Fruit fly (Drosophila melanogaster) whole organism, pupa: ENCODE results near the gene siz.

Source experiments
- CG10348 ChIP-seq: fragments of 200-800 bp; sonication (Bioruptor generic); IDR thresholded peaks from 2 replicates; pipeline ENCODE4 v1.3.6; 2022; ENCODE audit warnings: missing biosample characterization, missing genetic modification characterization
- CG12605 ChIP-seq: fragments of 200-800 bp; sonication (Bioruptor generic); IDR thresholded peaks from 2 replicates; pipeline ENCODE4 v1.3.6; 2022; ENCODE audit warnings: missing biosample characterization, missing genetic modification characterization
- CG13204 ChIP-seq: fragments of 200-800 bp; sonication (Bioruptor generic); optimal IDR thresholded peaks from 2 replicates; lab custom pipeline; 2018; ENCODE audit warnings: missing biosample characterization, mild to moderate bottlenecking, missing genetic modification characterization, moderate library complexity
- CG14655 ChIP-seq: fragments of 200-800 bp; sonication (Bioruptor generic); optimal IDR thresholded peaks from 3 replicates; lab custom pipeline; 2017; ENCODE audit warnings: mild to moderate bottlenecking, missing biosample characterization, missing genetic modification reagents, missing genetic modification characterization
- CG15710 ChIP-seq: fragments of 200-800 bp; sonication (Bioruptor generic); optimal IDR thresholded peaks from 2 replicates; lab custom pipeline; 2018; ENCODE audit warnings: missing biosample characterization, mild to moderate bottlenecking, missing genetic modification characterization, moderate library complexity
- CG17806 ChIP-seq: fragments of 200-800 bp; sonication (Bioruptor generic); optimal IDR thresholded peaks from 2 replicates; lab custom pipeline; 2018; ENCODE audit warnings: missing biosample characterization, mild to moderate bottlenecking, missing genetic modification characterization, moderate library complexity
- CG32121 ChIP-seq: fragments of 200-800 bp; sonication (Bioruptor generic); IDR thresholded peaks from 2 replicates; pipeline ENCODE4 v1.3.6; 2022; ENCODE audit warnings: missing biosample characterization, missing genetic modification characterization
- CG34367 ChIP-seq: fragments of 200-800 bp; sonication (Bioruptor generic); optimal IDR thresholded peaks from 2 replicates; lab custom pipeline; 2018; ENCODE audit warnings: missing biosample characterization, mild to moderate bottlenecking, missing genetic modification characterization
- CG4496 ChIP-seq: fragments of 200-800 bp; sonication (Bioruptor generic); IDR thresholded peaks from 3 replicates; pipeline ENCODE4 v1.3.6; 2022; ENCODE audit warnings: missing biosample characterization, missing genetic modification characterization
- CG8159 ChIP-seq: fragments of 200-800 bp; sonication (Bioruptor generic); optimal IDR thresholded peaks from 3 replicates; lab custom pipeline; 2018; ENCODE audit warnings: missing biosample characterization, mild to moderate bottlenecking, missing genetic modification characterization, moderate library complexity
- CG8301 ChIP-seq: fragments of 200-800 bp; sonication (Bioruptor generic); optimal IDR thresholded peaks from 2 replicates; lab custom pipeline; 2018; ENCODE audit warnings: missing biosample characterization, mild to moderate bottlenecking, missing genetic modification characterization
- CG9948 ChIP-seq: fragments of 200-800 bp; sonication (Bioruptor generic); optimal IDR thresholded peaks from 2 replicates; lab custom pipeline; 2018; ENCODE audit warnings: missing biosample characterization, mild to moderate bottlenecking, missing genetic modification characterization, moderate library complexity
- D1 ChIP-seq: fragments of 200-800 bp; sonication (Bioruptor generic); optimal IDR thresholded peaks from 2 replicates; lab custom pipeline; 2018; ENCODE audit warnings: missing biosample characterization, mild to moderate bottlenecking, missing genetic modification characterization, moderate library complexity
- EcR ChIP-seq: fragments of 200-800 bp; sonication (Bioruptor generic); optimal IDR thresholded peaks from 3 replicates; lab custom pipeline; 2019; ENCODE audit warnings: missing biosample characterization, missing genetic modification characterization, mild to moderate bottlenecking, moderate library complexity, missing genetic modification reagents
- Ets98B ChIP-seq: fragments of 200-800 bp; sonication (Bioruptor generic); IDR thresholded peaks from 2 replicates; pipeline ENCODE4 v1.3.6; 2022; ENCODE audit warnings: missing biosample characterization, missing genetic modification characterization
- Pif1A ChIP-seq: fragments of 200-800 bp; sonication (Bioruptor generic); optimal IDR thresholded peaks from 3 replicates; lab custom pipeline; 2016; ENCODE audit warnings: missing biosample characterization, missing genetic modification characterization
- Pif1B ChIP-seq: fragments of 200-800 bp; sonication (Bioruptor generic); optimal IDR thresholded peaks from 3 replicates; lab custom pipeline; 2016; ENCODE audit warnings: missing biosample characterization, missing genetic modification characterization
- Snoo ChIP-seq: fragments of 200-800 bp; sonication (Bioruptor generic); optimal IDR thresholded peaks from 3 replicates; lab custom pipeline; 2017; ENCODE audit warnings: missing biosample characterization, mild to moderate bottlenecking, missing genetic modification characterization, inconsistent platforms
- fd96Ca ChIP-seq: fragments of 200-800 bp; sonication (Bioruptor generic); IDR thresholded peaks from 3 replicates; pipeline ENCODE4 v1.3.6; 2022; ENCODE audit warnings: missing biosample characterization, missing genetic modification characterization
- gl ChIP-seq: fragments of 200-800 bp; sonication (Bioruptor generic); optimal IDR thresholded peaks from 2 replicates; lab custom pipeline; 2018; ENCODE audit warnings: missing biosample characterization, mild to moderate bottlenecking, missing genetic modification characterization
- rn ChIP-seq: fragments of 200-800 bp; sonication (Bioruptor generic); IDR thresholded peaks from 2 replicates; pipeline ENCODE4 v1.3.6; 2022; ENCODE audit warnings: missing biosample characterization, missing genetic modification characterization

The siz gene

DNA sequence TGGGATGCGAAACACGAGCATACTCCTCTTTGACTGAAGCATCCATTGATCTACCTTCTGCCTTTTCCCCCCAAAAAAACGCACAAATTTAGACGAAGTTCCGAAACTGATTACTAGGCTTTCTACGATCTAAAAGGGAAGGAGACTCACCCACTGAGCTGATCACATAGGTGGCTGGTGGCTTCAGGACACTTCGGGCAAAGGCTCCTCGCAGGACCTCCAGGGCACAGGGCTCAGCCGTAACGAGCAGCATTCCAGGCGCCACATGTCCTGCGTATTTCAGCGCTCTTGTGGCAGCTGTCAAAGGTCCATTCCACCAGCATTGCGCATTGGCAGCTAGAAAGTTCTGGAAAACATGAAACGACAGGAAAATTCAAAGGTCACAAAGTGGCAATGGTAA is 54.6 kb downstream of the siz start, which contains the start of gene CG33285:
TSS of gene CG33285 (minus strand) at position 101 of the 400 bp plus-strand sequence.
- TF ChIP-seq CG4496 (no peak), D1 (tag; lab: Kevin White, UChicago) (no peak), CG14655 (no peak), gl (tag; lab: Kevin White, UChicago) (no peak), CG15710 (tag; lab: Kevin White, UChicago) (no peak), Snoo (tag; lab: Kevin White, UChicago) (no peak), CG13204 (GFP tag; lab: Kevin White, UChicago) (no peak), CG32121 (GFP tag; lab: Robert Waterston, UW) (no peak), fd96Ca (GFP tag; lab: Robert Waterston, UW) (no peak), Ets98B (GFP tag; lab: Robert Waterston, UW) (no peak)

DNA sequence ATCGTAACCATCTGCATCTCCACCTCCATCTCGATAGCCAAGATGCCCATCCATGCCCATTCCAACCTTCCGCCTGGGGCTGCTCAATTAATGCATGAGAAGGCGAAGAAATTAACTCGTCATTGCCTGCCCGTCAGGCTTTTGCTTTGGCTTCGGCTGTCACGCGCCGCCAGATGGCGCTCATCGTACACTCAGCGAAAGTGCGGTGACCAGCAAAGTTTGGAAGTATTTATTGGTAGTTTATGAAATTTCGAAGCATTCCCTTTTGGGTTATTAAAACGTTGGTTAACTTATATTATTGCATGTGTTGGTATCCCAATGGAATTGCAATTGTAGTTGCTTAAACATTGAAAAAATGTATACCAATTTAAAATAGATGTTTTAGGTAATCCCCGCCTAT is 55.9 kb downstream of the siz start:
- TF ChIP-seq CG14655 (peak; percentile 20), CG10348 (GFP tag; lab: Robert Waterston, UW) (no peak), Pif1A (GFP tag; lab: Kevin White, UChicago) (peak; percentile 4)

DNA sequence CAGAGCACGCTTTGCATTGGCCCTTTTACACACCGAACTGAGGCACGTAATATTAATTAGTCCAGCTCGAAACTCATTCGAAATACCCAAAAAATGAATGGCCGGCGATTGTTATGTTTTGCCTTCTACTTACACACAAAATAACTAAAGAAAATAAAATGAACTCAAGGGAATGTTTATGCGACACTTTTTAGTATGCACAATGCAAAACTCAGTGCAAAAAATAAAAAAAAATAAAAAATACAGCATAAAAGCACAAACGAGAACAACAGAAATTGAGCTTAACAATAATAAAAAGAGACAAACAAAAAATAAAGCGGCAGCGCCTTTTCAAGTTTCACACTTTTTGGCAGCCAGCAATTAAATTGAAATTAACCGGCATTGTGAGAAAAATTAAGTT is 63.1 kb downstream of the siz start:
- no peak for TF ChIP-seq CG17806
- no peak for TF ChIP-seq Pif1A (GFP tag; lab: Kevin White, UChicago)
- no peak for TF ChIP-seq CG4496
- TF ChIP-seq CG14655, result no peak
- no peak for TF ChIP-seq CG9948 (tag; lab: Kevin White, UChicago)
- no peak for TF ChIP-seq CG34367 (tag; lab: Kevin White, UChicago)
- TF ChIP-seq gl (tag; lab: Kevin White, UChicago), result no peak
- TF ChIP-seq, all 21 proteins: peak for 0

DNA sequence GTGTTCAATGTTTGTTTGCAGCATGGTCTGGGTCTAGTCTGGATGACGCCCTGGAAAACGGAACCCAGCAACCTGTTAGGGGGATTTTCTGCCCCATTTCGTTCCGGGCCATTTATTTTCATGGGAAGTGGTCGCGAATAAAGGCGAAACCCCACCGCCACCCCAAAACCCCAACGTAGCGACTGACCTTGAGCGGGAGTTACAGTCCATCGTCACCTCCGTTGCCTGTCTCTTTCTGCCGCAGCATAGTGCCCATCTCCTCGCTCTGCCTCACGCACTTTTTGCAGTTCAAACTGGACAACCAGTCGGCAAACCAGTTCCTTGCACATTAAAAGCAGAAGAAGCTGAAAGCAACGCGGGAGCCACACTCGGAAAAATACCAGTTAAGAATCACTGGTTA is 64.3 kb downstream of the siz start:
- TF ChIP-seq EcR (GFP tag; lab: Kevin White, UChicago) (peak; percentile 93), CG13204 (GFP tag; lab: Kevin White, UChicago) (peak; percentile 26), CG4496 (peak; percentile 43; the same call in 1 of the 3 replicates), gl (tag; lab: Kevin White, UChicago) (no peak)

DNA sequence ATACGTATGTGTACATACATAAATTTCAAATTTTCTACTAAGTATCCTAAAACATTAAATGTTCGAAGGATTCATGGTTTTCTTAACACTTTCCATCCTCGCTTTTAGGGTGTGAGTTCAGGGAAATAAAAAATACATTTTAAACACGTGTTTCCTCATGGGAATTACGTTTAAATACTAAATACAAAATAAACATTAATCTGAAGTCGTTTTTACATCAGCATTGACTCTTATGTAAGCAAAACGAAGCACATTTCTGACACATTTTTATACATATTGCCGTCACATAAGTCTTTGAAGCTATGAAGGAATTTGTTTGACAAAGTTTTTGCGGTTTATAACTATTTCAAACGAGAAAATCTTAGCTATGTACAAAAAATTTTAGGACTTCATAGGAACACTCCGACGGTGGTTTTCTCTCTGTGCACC is 64.7 kb downstream of the siz start:
- no peak for TF ChIP-seq CG32121 (GFP tag; lab: Robert Waterston, UW)
- peak; percentile 47 for TF ChIP-seq CG15710 (tag; lab: Kevin White, UChicago)
- TF ChIP-seq CG34367 (tag; lab: Kevin White, UChicago), result no peak
- TF ChIP-seq Snoo (tag; lab: Kevin White, UChicago), result peak; percentile 50
- no peak for TF ChIP-seq CG12605
- TF ChIP-seq Ets98B (GFP tag; lab: Robert Waterston, UW), result no peak
- TF ChIP-seq CG4496, result no peak
- TF ChIP-seq EcR (GFP tag; lab: Kevin White, UChicago), result no peak
- TF ChIP-seq gl (tag; lab: Kevin White, UChicago), result no peak
- TF ChIP-seq CG14655, result peak; percentile 74
- peak; percentile 55 for TF ChIP-seq CG8159 (tag; lab: Kevin White, UChicago)
- peak; percentile 41 for TF ChIP-seq Pif1B (GFP tag; lab: Kevin White, UChicago)
- TF ChIP-seq CG9948 (tag; lab: Kevin White, UChicago), result peak; percentile 40
- no peak for TF ChIP-seq rn (GFP tag; lab: Robert Waterston, UW)
- TF ChIP-seq CG13204 (GFP tag; lab: Kevin White, UChicago), result no peak
- no peak for TF ChIP-seq fd96Ca (GFP tag; lab: Robert Waterston, UW)
- peak; percentile 9 for TF ChIP-seq CG17806
- TF ChIP-seq CG10348 (GFP tag; lab: Robert Waterston, UW), result no peak
- TF ChIP-seq CG8301 (tag; lab: Kevin White, UChicago), result peak; percentile 34
- no peak for TF ChIP-seq D1 (tag; lab: Kevin White, UChicago)
- peak; percentile 29 for TF ChIP-seq Pif1A (GFP tag; lab: Kevin White, UChicago)

DNA sequence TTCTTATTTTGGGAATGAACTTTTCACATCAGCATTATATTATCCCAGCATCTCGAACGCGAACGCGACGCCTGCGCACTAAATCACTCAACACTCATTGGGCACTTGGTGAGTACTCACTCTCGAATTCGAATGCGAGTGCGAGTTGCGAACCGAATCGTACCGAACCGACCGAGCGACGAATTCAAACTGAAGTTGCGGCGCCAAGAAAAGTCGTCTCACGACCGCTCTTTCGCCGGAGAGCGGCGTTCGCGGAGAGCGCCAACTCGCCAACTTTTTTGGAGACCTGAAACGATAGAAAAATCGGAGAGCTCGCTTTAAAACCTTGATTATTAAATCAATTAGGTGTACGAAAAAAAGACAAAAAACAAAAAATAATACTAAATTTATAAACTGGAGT is 65.6 kb downstream of the siz start:
- TF ChIP-seq Pif1B (GFP tag; lab: Kevin White, UChicago), result no peak
- peak; percentile 41; the same call in 1 of the 2 replicates for TF ChIP-seq Ets98B (GFP tag; lab: Robert Waterston, UW)
- TF ChIP-seq CG15710 (tag; lab: Kevin White, UChicago), result no peak
- peak; percentile 41; the same call in 1 of the 2 replicates for TF ChIP-seq CG12605
- no peak for TF ChIP-seq D1 (tag; lab: Kevin White, UChicago)
- TF ChIP-seq rn (GFP tag; lab: Robert Waterston, UW), result no peak
- TF ChIP-seq EcR (GFP tag; lab: Kevin White, UChicago), result peak; percentile 42
- TF ChIP-seq CG14655, result no peak
- TF ChIP-seq CG9948 (tag; lab: Kevin White, UChicago), result no peak
- peak; percentile 5 for TF ChIP-seq CG8159 (tag; lab: Kevin White, UChicago)
- TF ChIP-seq CG4496, result peak; percentile 56; the same call in 2 of the 3 replicates
- no peak for TF ChIP-seq CG17806

DNA sequence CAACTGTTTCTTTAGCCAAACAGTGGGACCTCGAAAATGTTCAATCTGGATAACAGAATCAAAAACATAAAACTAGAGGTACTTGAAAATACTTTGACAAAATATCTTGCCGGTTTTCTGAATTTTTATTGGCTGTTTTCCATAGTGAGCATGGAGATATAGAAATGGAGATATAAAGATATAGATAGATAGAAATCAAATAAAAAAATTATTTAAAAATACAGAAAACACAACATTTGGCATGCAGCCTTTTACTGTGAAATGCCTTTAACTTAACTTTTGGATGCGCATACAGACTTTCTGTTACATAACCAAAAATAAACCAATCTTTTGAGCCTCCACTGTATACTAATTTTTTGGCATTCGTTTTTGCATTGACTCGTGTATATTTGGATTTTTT is 66.1 kb downstream of the siz start:
- TF ChIP-seq fd96Ca (GFP tag; lab: Robert Waterston, UW), result no peak
- peak; percentile 11 for TF ChIP-seq Snoo (tag; lab: Kevin White, UChicago)
